Worm (Caenorhabditis elegans) whole organism, mixed stage, embryonic: Measurements from ENCODE around the gene F49C5.7.

Experiments used
- blmp-1 ChIP-seq: fragments of 150-350 bp; optimal IDR thresholded peaks from 2 replicates; lab custom pipeline; 2014; ENCODE audit warnings: missing biosample characterization, missing genetic modification characterization
- cnd-1 ChIP-seq: fragments of 200-800 bp; sonication (Bioruptor generic); optimal IDR thresholded peaks from 2 replicates; lab custom pipeline; 2018; ENCODE audit warnings: mild to moderate bottlenecking, missing genetic modification characterization, missing compliant biosample characterization
- flh-1 ChIP-seq: fragments of 200-800 bp; sonication (Bioruptor generic); optimal IDR thresholded peaks from 2 replicates; lab custom pipeline; 2018; ENCODE audit warnings: mild to moderate bottlenecking, missing genetic modification characterization, moderate library complexity, missing compliant biosample characterization
- lin-13 ChIP-seq: fragments of 150-350 bp; optimal IDR thresholded peaks from 2 replicates; lab custom pipeline; 2014; ENCODE audit warnings: missing biosample characterization, missing genetic modification characterization
- lsy-2 ChIP-seq: fragments of 150-350 bp; optimal IDR thresholded peaks from 2 replicates; lab custom pipeline; 2014; ENCODE audit warnings: missing biosample characterization, missing genetic modification characterization
- mep-1 ChIP-seq: fragments of 150-350 bp; optimal IDR thresholded peaks from 2 replicates; lab custom pipeline; 2017; ENCODE audit warnings: missing biosample characterization, missing genetic modification reagents, missing genetic modification characterization, inconsistent platforms
- nhr-12 ChIP-seq: fragments of 150-350 bp; optimal IDR thresholded peaks from 2 replicates; lab custom pipeline; 2014; ENCODE audit warnings: missing biosample characterization, missing genetic modification characterization
- nhr-28 ChIP-seq: fragments of 150-350 bp; optimal IDR thresholded peaks from 2 replicates; lab custom pipeline; 2014; ENCODE audit warnings: missing biosample characterization, missing genetic modification characterization
- sptf-1 ChIP-seq: sonication (generic microtip); optimal IDR thresholded peaks from 2 replicates; lab custom pipeline; 2017; ENCODE audit warnings: mild to moderate bottlenecking, missing genetic modification characterization, moderate library complexity, missing compliant biosample characterization
- unc-62 ChIP-seq: fragments of 150-350 bp; optimal IDR thresholded peaks from 2 replicates; lab custom pipeline; 2014; ENCODE audit warnings: missing biosample characterization, missing genetic modification reagents, missing genetic modification characterization

DNA sequence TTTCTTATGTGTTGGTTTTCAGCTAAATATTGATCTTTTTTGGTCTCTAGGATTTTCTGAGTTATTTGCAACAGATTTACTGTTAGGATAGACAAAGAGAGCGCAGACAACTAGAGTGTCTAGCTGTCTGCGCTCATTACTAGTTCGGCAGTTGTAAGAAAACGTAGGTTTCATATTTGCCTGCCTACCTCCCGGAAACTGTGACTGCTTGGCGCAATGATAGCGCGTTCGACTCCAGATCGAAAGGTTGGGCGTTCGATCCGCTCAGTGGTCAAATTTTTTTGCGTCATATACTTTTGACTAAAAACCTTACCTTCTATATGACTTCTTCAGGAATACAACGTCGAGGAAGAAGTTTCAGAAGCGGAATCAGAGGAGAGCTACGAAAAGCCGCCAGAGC, 26.6 kb upstream of the F49C5.7 start:
- TF ChIP-seq nhr-12 (tag; lab: Kevin White, UChicago) (no peak), blmp-1 (tag; lab: Kevin White, UChicago) (no peak), cnd-1 (tag; lab: Kevin White, UChicago) (no peak), lin-13 (no peak), lsy-2 (tag; lab: Kevin White, UChicago) (no peak), flh-1 (GFP tag; lab: Kevin White, UChicago) (no peak), unc-62 (GFP tag; lab: Kevin White, UChicago) (no peak), sptf-1 (tag; lab: Kevin White, UChicago) (no peak), nhr-28 (tag; lab: Kevin White, UChicago) (no peak), mep-1 (tag; lab: Kevin White, UChicago) (no peak)
